Fruit fly (Drosophila melanogaster) whole organism, embryonic: ENCODE measurements around the gene Z600.

Experiments
- Abd-B ChIP-seq: fragments of 200-800 bp; sonication (Bioruptor generic); optimal IDR thresholded peaks from 2 replicates; lab custom pipeline; 2018; ENCODE audit warnings: missing biosample characterization, mild to moderate bottlenecking, missing genetic modification characterization, moderate library complexity
- Adf1 ChIP-seq: fragments of 200-800 bp; sonication (Bioruptor generic); IDR thresholded peaks from 2 replicates; pipeline ENCODE4 v1.3.6; 2022; ENCODE audit warnings: missing biosample characterization, missing genetic modification characterization
- Atf3 ChIP-seq: fragments of 200-800 bp; sonication (Bioruptor generic); optimal IDR thresholded peaks from 3 replicates; lab custom pipeline; 2016; ENCODE audit warnings: missing biosample characterization, missing genetic modification characterization
- BEAF-32 ChIP-seq: fragments of 200-800 bp; sonication (Bioruptor generic); optimal IDR thresholded peaks from 3 replicates; lab custom pipeline; 2017; ENCODE audit warnings: missing biosample characterization, missing genetic modification characterization, mild to moderate bottlenecking, moderate library complexity, missing genetic modification reagents
- Bgb ChIP-seq: fragments of 200-800 bp; sonication (Bioruptor generic); IDR thresholded peaks from 2 replicates; pipeline ENCODE4 v1.3.6; 2022; ENCODE audit warnings: missing biosample characterization, missing genetic modification characterization; ENCODE audit not compliant: partially characterized antibody
- CG10209 ChIP-seq: fragments of 200-800 bp; sonication (Bioruptor generic); optimal IDR thresholded peaks from 3 replicates; lab custom pipeline; 2017; ENCODE audit warnings: missing biosample characterization, mild to moderate bottlenecking, missing genetic modification characterization, missing genetic modification reagents
- CG10321 ChIP-seq: fragments of 200-800 bp; sonication (Bioruptor generic); IDR thresholded peaks from 2 replicates; pipeline ENCODE4 v1.3.6; 2022; ENCODE audit warnings: missing biosample characterization, missing genetic modification characterization
- CG10979 ChIP-seq: fragments of 200-800 bp; sonication (Bioruptor generic); optimal IDR thresholded peaks from 2 replicates; lab custom pipeline; 2018; ENCODE audit warnings: missing biosample characterization, mild to moderate bottlenecking, missing genetic modification characterization, moderate library complexity
- CG12391 ChIP-seq: fragments of 200-800 bp; sonication (Bioruptor generic); optimal IDR thresholded peaks from 3 replicates; lab custom pipeline; 2018; ENCODE audit warnings: missing biosample characterization, mild to moderate bottlenecking, missing genetic modification characterization, moderate library complexity
- CG15514 ChIP-seq: fragments of 200-800 bp; sonication (Bioruptor generic); optimal IDR thresholded peaks from 3 replicates; lab custom pipeline; 2017; ENCODE audit warnings: missing biosample characterization, missing genetic modification characterization, mild to moderate bottlenecking, moderate library complexity, missing genetic modification reagents
- CG31224 ChIP-seq: fragments of 200-800 bp; sonication (Bioruptor generic); IDR thresholded peaks from 2 replicates; pipeline ENCODE4 v1.3.6; 2022; ENCODE audit warnings: missing biosample characterization, missing genetic modification characterization
- CG34376 ChIP-seq: fragments of 200-800 bp; sonication (Bioruptor generic); optimal IDR thresholded peaks from 2 replicates; lab custom pipeline; 2018; ENCODE audit warnings: missing biosample characterization, mild to moderate bottlenecking, missing genetic modification characterization
- CG4617 ChIP-seq: fragments of 200-800 bp; sonication (Bioruptor generic); optimal IDR thresholded peaks from 3 replicates; lab custom pipeline; 2016; ENCODE audit warnings: missing biosample characterization, missing genetic modification characterization, borderline replicate concordance
- CG5180 ChIP-seq: fragments of 200-800 bp; sonication (Bioruptor generic); optimal IDR thresholded peaks from 3 replicates; lab custom pipeline; 2017; ENCODE audit warnings: missing biosample characterization, missing genetic modification characterization, mild to moderate bottlenecking, moderate library complexity, missing genetic modification reagents
- CG6683 ChIP-seq: fragments of 200-800 bp; sonication (Bioruptor generic); optimal IDR thresholded peaks from 2 replicates; lab custom pipeline; 2017; ENCODE audit warnings: missing biosample characterization, mild to moderate bottlenecking, missing genetic modification characterization, missing genetic modification reagents
- CG7745 ChIP-seq: fragments of 200-800 bp; sonication (Bioruptor generic); optimal IDR thresholded peaks from 2 replicates; lab custom pipeline; 2018; ENCODE audit warnings: missing biosample characterization, mild to moderate bottlenecking, missing genetic modification characterization, moderate library complexity
- CG7839 ChIP-seq: fragments of 200-800 bp; sonication (Bioruptor generic); optimal IDR thresholded peaks from 3 replicates; lab custom pipeline; 2018; ENCODE audit warnings: missing biosample characterization, mild to moderate bottlenecking, missing genetic modification characterization, moderate library complexity
- CG7963 ChIP-seq: fragments of 200-800 bp; sonication (Bioruptor generic); IDR thresholded peaks from 3 replicates; pipeline ENCODE4 v1.3.6; 2022; ENCODE audit warnings: missing biosample characterization, missing genetic modification characterization; ENCODE audit not compliant: partially characterized antibody
- Dll ChIP-seq: fragments of 200-800 bp; sonication (Bioruptor generic); IDR thresholded peaks from 4 replicates; pipeline ENCODE4 v1.3.6; 2022; ENCODE audit warnings: missing biosample characterization, missing genetic modification characterization; ENCODE audit not compliant: partially characterized antibody
- Dp ChIP-seq: fragments of 200-800 bp; sonication (Bioruptor generic); optimal IDR thresholded peaks from 2 replicates; lab custom pipeline; 2018; ENCODE audit warnings: missing biosample characterization, mild to moderate bottlenecking, missing genetic modification characterization, moderate library complexity
- MESR4 ChIP-seq: fragments of 200-800 bp; sonication (Bioruptor generic); optimal IDR thresholded peaks from 2 replicates; lab custom pipeline; 2018; ENCODE audit warnings: missing biosample characterization, mild to moderate bottlenecking, missing genetic modification characterization, moderate library complexity
- Med ChIP-seq: fragments of 200-800 bp; sonication (Bioruptor generic); peaks from one replicate; lab custom pipeline; 2016; ENCODE audit warnings: missing biosample characterization, missing genetic modification characterization, mild to moderate bottlenecking, inconsistent platforms, moderate library complexity
- Rx ChIP-seq: fragments of 200-800 bp; sonication (Bioruptor generic); IDR thresholded peaks from 2 replicates; pipeline ENCODE4 v1.3.6; 2022; ENCODE audit warnings: missing biosample characterization, missing genetic modification characterization
- ab ChIP-seq: fragments of 200-800 bp; sonication (Bioruptor generic); optimal IDR thresholded peaks from 2 replicates; lab custom pipeline; 2016; ENCODE audit warnings: missing biosample characterization, missing genetic modification characterization
- ac ChIP-seq: fragments of 200-800 bp; sonication (Bioruptor generic); optimal IDR thresholded peaks from 3 replicates; lab custom pipeline; 2017; ENCODE audit warnings: missing biosample characterization, mild to moderate bottlenecking, missing genetic modification characterization
- bsh ChIP-seq, 2 experiments: fragments of 200-800 bp; sonication (Bioruptor generic); optimal IDR thresholded peaks; 2 replicates each; lab custom pipeline; 2017 to 2018; ENCODE audit warnings: mild to moderate bottlenecking in 2 of 2, missing biosample characterization in 2 of 2, missing genetic modification characterization in 2 of 2, moderate library complexity in 1 of 2
- cg ChIP-seq: fragments of 200-800 bp; sonication (Bioruptor generic); optimal IDR thresholded peaks from 3 replicates; lab custom pipeline; 2019; ENCODE audit warnings: missing biosample characterization, mild to moderate bottlenecking, missing genetic modification characterization, moderate library complexity
- dati ChIP-seq: fragments of 200-800 bp; sonication (Bioruptor generic); IDR thresholded peaks from 2 replicates; pipeline ENCODE4 v1.3.6; 2022; ENCODE audit warnings: missing biosample characterization, missing genetic modification characterization
- exex ChIP-seq: fragments of 200-800 bp; sonication (Bioruptor generic); optimal IDR thresholded peaks from 4 replicates; lab custom pipeline; 2018; ENCODE audit warnings: missing biosample characterization, mild to moderate bottlenecking, missing genetic modification characterization, moderate library complexity
- fru ChIP-seq: fragments of >200 bp; optimal IDR thresholded peaks from 2 replicates; lab custom pipeline; 2017
- ftz-f1 ChIP-seq: fragments of 200-800 bp; sonication (Bioruptor generic); optimal IDR thresholded peaks from 2 replicates; lab custom pipeline; 2016; ENCODE audit warnings: missing biosample characterization, missing genetic modification characterization
- gfzf ChIP-seq: fragments of 200-800 bp; sonication (Bioruptor generic); optimal IDR thresholded peaks from 2 replicates; lab custom pipeline; 2016; ENCODE audit warnings: missing biosample characterization, mild to moderate bottlenecking, missing genetic modification characterization, moderate library complexity
- grn ChIP-seq: fragments of 200-800 bp; sonication (Bioruptor generic); optimal IDR thresholded peaks from 3 replicates; lab custom pipeline; 2017; ENCODE audit warnings: missing biosample characterization, missing genetic modification characterization
- gro ChIP-seq: fragments of 200-800 bp; sonication (Bioruptor generic); optimal IDR thresholded peaks from 2 replicates; lab custom pipeline; 2016; ENCODE audit warnings: missing biosample characterization, missing genetic modification characterization
- ham ChIP-seq: fragments of 200-800 bp; sonication (Bioruptor generic); IDR thresholded peaks from 2 replicates; pipeline ENCODE4 v1.3.6; 2022; ENCODE audit warnings: missing biosample characterization, missing genetic modification characterization
- mirr ChIP-seq: fragments of 200-800 bp; sonication (Bioruptor generic); optimal IDR thresholded peaks from 3 replicates; lab custom pipeline; 2018; ENCODE audit warnings: missing biosample characterization, mild to moderate bottlenecking, missing genetic modification characterization
- oc ChIP-seq: fragments of 200-800 bp; sonication (Bioruptor generic); optimal IDR thresholded peaks from 2 replicates; lab custom pipeline; 2018; ENCODE audit warnings: missing biosample characterization, mild to moderate bottlenecking, missing genetic modification characterization, moderate library complexity
- phol ChIP-seq: fragments of 200-800 bp; sonication (Bioruptor generic); optimal IDR thresholded peaks from 3 replicates; lab custom pipeline; 2018; ENCODE audit warnings: missing biosample characterization, mild to moderate bottlenecking, missing genetic modification characterization, moderate library complexity
- pzg ChIP-seq: fragments of 200-800 bp; sonication (Bioruptor generic); optimal IDR thresholded peaks from 3 replicates; lab custom pipeline; 2018; ENCODE audit warnings: missing biosample characterization, mild to moderate bottlenecking, missing genetic modification characterization, moderate library complexity
- repo ChIP-seq: fragments of 200-800 bp; sonication (Bioruptor generic); optimal IDR thresholded peaks from 2 replicates; lab custom pipeline; 2016; ENCODE audit warnings: missing biosample characterization, missing genetic modification characterization
- rib ChIP-seq: fragments of 200-800 bp; sonication (Bioruptor generic); IDR thresholded peaks from 2 replicates; pipeline ENCODE4 v1.3.6; 2022; ENCODE audit warnings: missing biosample characterization, missing genetic modification characterization
- ro ChIP-seq: fragments of 200-800 bp; sonication (Bioruptor generic); IDR thresholded peaks from 2 replicates; pipeline ENCODE4 v1.3.6; 2022; ENCODE audit warnings: missing biosample characterization, missing genetic modification characterization
- sens ChIP-seq: fragments of 200-800 bp; sonication (Bioruptor generic); peaks from one replicate; lab custom pipeline; 2016; ENCODE audit warnings: missing biosample characterization, missing genetic modification characterization
- sima ChIP-seq: fragments of 200-800 bp; sonication (Bioruptor generic); optimal IDR thresholded peaks from 2 replicates; lab custom pipeline; 2016; ENCODE audit warnings: missing biosample characterization, missing genetic modification characterization
- slbo ChIP-seq: fragments of 200-800 bp; sonication (Bioruptor generic); IDR thresholded peaks from 2 replicates; pipeline ENCODE4 v1.3.6; 2022; ENCODE audit warnings: missing biosample characterization, missing genetic modification characterization
- sqz ChIP-seq: fragments of 200-800 bp; sonication (Bioruptor generic); optimal IDR thresholded peaks from 3 replicates; lab custom pipeline; 2018; ENCODE audit warnings: missing biosample characterization, mild to moderate bottlenecking, missing genetic modification characterization
- stwl ChIP-seq: fragments of 200-800 bp; sonication (Bioruptor generic); optimal IDR thresholded peaks from 3 replicates; lab custom pipeline; 2018; ENCODE audit warnings: missing biosample characterization, mild to moderate bottlenecking, missing genetic modification characterization, moderate library complexity
- sug ChIP-seq: fragments of 200-800 bp; optimal IDR thresholded peaks from 2 replicates; lab custom pipeline; 2019; ENCODE audit warnings: missing biosample characterization, mild to moderate bottlenecking, missing genetic modification characterization, moderate library complexity
- trem ChIP-seq: fragments of 200-800 bp; optimal IDR thresholded peaks from 3 replicates; lab custom pipeline; 2019; ENCODE audit warnings: missing biosample characterization, mild to moderate bottlenecking, missing genetic modification characterization, moderate library complexity
- vnd ChIP-seq: fragments of 200-800 bp; sonication (Bioruptor generic); IDR thresholded peaks from 3 replicates; pipeline ENCODE4 v1.3.6; 2022; ENCODE audit warnings: missing biosample characterization, missing genetic modification characterization; ENCODE audit not compliant: partially characterized antibody
- wor ChIP-seq: fragments of 200-800 bp; sonication (Bioruptor generic); IDR thresholded peaks from 2 replicates; pipeline ENCODE4 v1.3.6; 2022; ENCODE audit warnings: missing biosample characterization, missing genetic modification characterization

The Z600 gene

dm6 chr3L:15502256-15502655 is 6.6 kb upstream of the Z600 start:
- no peak for TF ChIP-seq CG7839
- TF ChIP-seq gfzf (GFP tag; lab: Kevin White, UChicago) = no peak
- TF ChIP-seq sug (tag; lab: Kevin White, UChicago) = peak; percentile 26
- TF ChIP-seq repo = no peak
- peak; percentile 58 for TF ChIP-seq mirr (GFP tag; lab: Kevin White, UChicago)
- TF ChIP-seq rib (GFP tag; lab: Robert Waterston, UW) = 0 out of 2 replicates have a peak, but pooled peaks have one; percentile 25
- peak; percentile 87 for TF ChIP-seq CG15514
- TF ChIP-seq Med = peak; percentile 15
- TF ChIP-seq ftz-f1 (GFP tag; lab: Kevin White, UChicago) = peak; percentile 43
- TF ChIP-seq CG7745 (tag; lab: Kevin White, UChicago) = no peak
- TF ChIP-seq Bgb = no peak
- TF ChIP-seq Abd-B = no peak
- TF ChIP-seq CG6683 (GFP tag; lab: Kevin White, UChicago) = no peak
- TF ChIP-seq exex = peak; percentile 89
- no peak for TF ChIP-seq oc (tag; lab: Kevin White, UChicago)
- TF ChIP-seq grn = peak; percentile 82
- TF ChIP-seq CG34376 (GFP tag; lab: Kevin White, UChicago) = peak; percentile 53
- no peak for TF ChIP-seq Atf3 (GFP tag; lab: Kevin White, UChicago)
- no peak for TF ChIP-seq CG31224 (GFP tag; lab: Robert Waterston, UW)
- peak; percentile 33 for TF ChIP-seq sqz (GFP tag; lab: Kevin White, UChicago)
- TF ChIP-seq sens (GFP tag; lab: Kevin White, UChicago) = peak; percentile 73

DNA sequence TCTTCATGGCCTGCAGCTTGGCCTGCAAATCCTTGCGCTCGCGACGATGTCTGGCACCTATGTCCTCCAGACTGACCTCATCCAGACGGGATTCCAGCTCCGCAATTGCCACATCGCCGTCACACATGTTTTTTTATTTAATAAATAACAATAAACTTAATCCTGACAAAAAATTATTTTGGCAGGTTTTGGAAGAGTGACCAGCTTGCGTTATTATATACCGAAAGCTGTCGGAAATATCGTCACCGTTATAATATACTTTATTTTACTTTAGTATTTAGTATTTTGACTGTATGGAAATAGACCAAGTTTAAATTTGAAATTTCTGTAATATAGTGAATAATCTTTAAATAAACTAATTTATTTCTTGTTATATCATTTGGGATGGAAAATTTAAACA is 4.2 kb upstream of the Z600 start, which contains the start of gene CG7857:
Gene CG7857, minus strand, starts transcription at position 208 of the 400 bp plus-strand sequence.
- TF ChIP-seq stwl (tag; lab: Kevin White, UChicago) (peak; percentile 78), sima (GFP tag; lab: Kevin White, UChicago) (no peak), trem (tag; lab: Kevin White, UChicago) (peak; percentile 31), MESR4 (peak; percentile 32), bsh (GFP tag; optimal IDR thresholded peaks at IDR 0.05; lab: Kevin White, UChicago) (no peak), CG5180 (GFP tag; lab: Kevin White, UChicago) (no peak), fru (lab: Kevin White, UChicago) (no peak), Atf3 (GFP tag; lab: Kevin White, UChicago) (no peak), CG10209 (GFP tag; lab: Kevin White, UChicago) (no peak), dati (GFP tag; lab: Robert Waterston, UW) (no peak), slbo (no peak), gro (GFP tag; lab: Kevin White, UChicago) (no peak), CG7963 (GFP tag; lab: Robert Waterston, UW) (no peak), Rx (no peak), CG10321 (GFP tag; lab: Robert Waterston, UW) (no peak), wor (no peak), vnd (GFP tag; lab: Robert Waterston, UW) (no peak), Adf1 (GFP tag; lab: Robert Waterston, UW) (no peak), ham (GFP tag; lab: Robert Waterston, UW) (no peak), Dll (GFP tag; lab: Robert Waterston, UW) (peak; percentile 40; the same call in 1 of the 4 replicates), ro (GFP tag; lab: Robert Waterston, UW) (no peak), BEAF-32 (GFP tag; lab: Kevin White, UChicago) (peak; percentile 56), CG12391 (no peak), CG10979 (tag; lab: Kevin White, UChicago) (no peak), ab (no peak), pzg (GFP tag; lab: Kevin White, UChicago) (peak; percentile 38), phol (no peak), Dp (peak; percentile 72), cg (GFP tag; lab: Kevin White, UChicago) (no peak), ac (GFP tag; lab: Kevin White, UChicago) (no peak), gfzf (GFP tag; lab: Kevin White, UChicago) (peak; percentile 62), CG4617 (GFP tag; lab: Kevin White, UChicago) (peak; percentile 14)
